Worm (Caenorhabditis elegans) whole organism, L3 larva: ENCODE results near the gene srr-9.

Experiments used
- R02D3.7 ChIP-seq: fragments of 150-350 bp; optimal IDR thresholded peaks from 2 replicates; lab custom pipeline; 2014; ENCODE audit warnings: missing biosample characterization, missing genetic modification characterization
- aly-2 ChIP-seq: fragments of 150-350 bp; optimal IDR thresholded peaks from 2 replicates; lab custom pipeline; 2014; ENCODE audit warnings: missing biosample characterization, missing genetic modification characterization
- ama-1 ChIP-seq: fragments of 150-350 bp; optimal IDR thresholded peaks from 2 replicates; lab custom pipeline; 2018
- ceh-28 ChIP-seq: fragments of 150-350 bp; optimal IDR thresholded peaks from 2 replicates; lab custom pipeline; 2014; ENCODE audit warnings: missing biosample characterization, missing genetic modification reagents, missing genetic modification characterization
- ceh-82 ChIP-seq: fragments of 150-350 bp; optimal IDR thresholded peaks from 2 replicates; lab custom pipeline; 2014; ENCODE audit warnings: missing biosample characterization, missing genetic modification characterization
- ceh-9 ChIP-seq: sonication (generic microtip); optimal IDR thresholded peaks from 2 replicates; lab custom pipeline; 2018; ENCODE audit warnings: missing biosample characterization, missing genetic modification characterization
- daf-12 ChIP-seq: fragments of 150-350 bp; optimal IDR thresholded peaks from 2 replicates; lab custom pipeline; 2014; ENCODE audit warnings: missing biosample characterization, missing genetic modification reagents, missing genetic modification characterization
- egl-5 ChIP-seq: fragments of 150-350 bp; optimal IDR thresholded peaks from 2 replicates; lab custom pipeline; 2017; ENCODE audit warnings: missing biosample characterization, missing genetic modification reagents, missing genetic modification characterization, inconsistent platforms
- elt-1 ChIP-seq: fragments of 150-350 bp; optimal IDR thresholded peaks from 2 replicates; lab custom pipeline; 2014; ENCODE audit warnings: missing biosample characterization, missing genetic modification characterization
- elt-2 ChIP-seq: sonication (generic microtip); optimal IDR thresholded peaks from 2 replicates; lab custom pipeline; 2016; ENCODE audit warnings: missing genetic modification reagents, mild to moderate bottlenecking, missing genetic modification characterization, missing compliant biosample characterization
- eor-1 ChIP-seq, 2 experiments: fragments of 150-350 bp; optimal IDR thresholded peaks; 2 replicates each; lab custom pipeline; 2014 to 2018; ENCODE audit warnings: missing biosample characterization in 2 of 2, missing genetic modification characterization in 2 of 2
- fkh-10 ChIP-seq: sonication (generic microtip); optimal IDR thresholded peaks from 2 replicates; lab custom pipeline; 2017; ENCODE audit warnings: missing biosample characterization, missing genetic modification reagents, missing genetic modification characterization
- fkh-2 ChIP-seq: fragments of 150-350 bp; optimal IDR thresholded peaks from 2 replicates; lab custom pipeline; 2014; ENCODE audit warnings: missing biosample characterization, missing genetic modification reagents, missing genetic modification characterization
- hmg-11 ChIP-seq: sonication (generic microtip); optimal IDR thresholded peaks from 2 replicates; lab custom pipeline; 2016; ENCODE audit warnings: missing genetic modification characterization, missing compliant biosample characterization
- lin-15B ChIP-seq: fragments of 150-350 bp; optimal IDR thresholded peaks from 2 replicates; lab custom pipeline; 2014; ENCODE audit warnings: missing biosample characterization, missing genetic modification characterization
- lin-39 ChIP-seq: fragments of 150-350 bp; optimal IDR thresholded peaks from 2 replicates; lab custom pipeline; 2018; ENCODE audit warnings: missing biosample characterization, missing genetic modification reagents, missing genetic modification characterization
- lsy-12 ChIP-seq: sonication (generic microtip); optimal IDR thresholded peaks from 2 replicates; lab custom pipeline; 2016; ENCODE audit warnings: mild to moderate bottlenecking, missing genetic modification characterization, missing compliant biosample characterization
- mdl-1 ChIP-seq: fragments of 150-350 bp; optimal IDR thresholded peaks from 2 replicates; lab custom pipeline; 2014; ENCODE audit warnings: missing biosample characterization, missing genetic modification characterization
- mml-1 ChIP-seq: fragments of 150-350 bp; sonication (generic microtip); optimal IDR thresholded peaks from 3 replicates; lab custom pipeline; 2014; ENCODE audit warnings: missing biosample characterization, missing genetic modification characterization
- nfya-1 ChIP-seq: sonication (generic microtip); optimal IDR thresholded peaks from 2 replicates; lab custom pipeline; 2017; ENCODE audit warnings: missing genetic modification characterization, mild to moderate bottlenecking, missing compliant biosample characterization, antibody characterized with exemption, moderate library complexity; ENCODE audit not compliant: insufficient read depth
- nhr-12 ChIP-seq: fragments of 150-350 bp; optimal IDR thresholded peaks from 2 replicates; lab custom pipeline; 2014; ENCODE audit warnings: missing biosample characterization, missing genetic modification characterization
- nhr-23 ChIP-seq: fragments of 150-350 bp; optimal IDR thresholded peaks from 2 replicates; lab custom pipeline; 2014; ENCODE audit warnings: missing biosample characterization, missing genetic modification reagents, missing genetic modification characterization
- nhr-237 ChIP-seq: fragments of 150-350 bp; optimal IDR thresholded peaks from 2 replicates; lab custom pipeline; 2014; ENCODE audit warnings: missing biosample characterization, missing genetic modification characterization
- nhr-25 ChIP-seq: sonication (generic microtip); optimal IDR thresholded peaks from 2 replicates; lab custom pipeline; 2017; ENCODE audit warnings: missing biosample characterization, missing genetic modification characterization
- nhr-28 ChIP-seq: fragments of 150-350 bp; optimal IDR thresholded peaks from 2 replicates; lab custom pipeline; 2014; ENCODE audit warnings: missing biosample characterization, missing genetic modification characterization
- nhr-43 ChIP-seq: sonication (generic microtip); optimal IDR thresholded peaks from 2 replicates; lab custom pipeline; 2016; ENCODE audit warnings: mild to moderate bottlenecking, missing genetic modification characterization, missing compliant biosample characterization; ENCODE audit not compliant: poor library complexity, severe bottlenecking
- nhr-76 ChIP-seq: fragments of 150-350 bp; sonication (generic microtip); optimal IDR thresholded peaks from 5 replicates; lab custom pipeline; 2014; ENCODE audit warnings: missing biosample characterization, missing genetic modification characterization
- nhr-77 ChIP-seq: fragments of 150-350 bp; optimal IDR thresholded peaks from 2 replicates; lab custom pipeline; 2014; ENCODE audit warnings: missing biosample characterization, missing genetic modification characterization
- pha-4 ChIP-seq: fragments of 150-350 bp; optimal IDR thresholded peaks from 2 replicates; lab custom pipeline; 2014; ENCODE audit warnings: missing biosample characterization, missing genetic modification reagents, missing genetic modification characterization
- pqm-1 ChIP-seq: fragments of 150-350 bp; optimal IDR thresholded peaks from 2 replicates; lab custom pipeline; 2017; ENCODE audit warnings: missing biosample characterization, missing genetic modification characterization, inconsistent platforms
- snpc-4 ChIP-seq: fragments of 150-350 bp; optimal IDR thresholded peaks from 2 replicates; lab custom pipeline; 2014; ENCODE audit warnings: missing biosample characterization, missing genetic modification characterization
- unc-39 ChIP-seq: sonication (generic microtip); optimal IDR thresholded peaks from 4 replicates; lab custom pipeline; 2017; ENCODE audit warnings: missing biosample characterization, missing genetic modification characterization
- unc-62 ChIP-seq: fragments of 150-350 bp; sonication (generic microtip); optimal IDR thresholded peaks from 4 replicates; lab custom pipeline; 2014; ENCODE audit warnings: missing biosample characterization, missing genetic modification reagents, missing genetic modification characterization

The srr-9 gene

ce11 chrV:7755991-7756390, 18.2 kb downstream of the srr-9 start:
- TF ChIP-seq mml-1 (tag; lab: Kevin White, UChicago) (no peak), hmg-11 (tag; lab: Kevin White, UChicago) (no peak), elt-2 (tag; lab: Kevin White, UChicago) (peak; percentile 43), pqm-1 (tag; lab: Kevin White, UChicago) (peak; percentile 31)

DNA sequence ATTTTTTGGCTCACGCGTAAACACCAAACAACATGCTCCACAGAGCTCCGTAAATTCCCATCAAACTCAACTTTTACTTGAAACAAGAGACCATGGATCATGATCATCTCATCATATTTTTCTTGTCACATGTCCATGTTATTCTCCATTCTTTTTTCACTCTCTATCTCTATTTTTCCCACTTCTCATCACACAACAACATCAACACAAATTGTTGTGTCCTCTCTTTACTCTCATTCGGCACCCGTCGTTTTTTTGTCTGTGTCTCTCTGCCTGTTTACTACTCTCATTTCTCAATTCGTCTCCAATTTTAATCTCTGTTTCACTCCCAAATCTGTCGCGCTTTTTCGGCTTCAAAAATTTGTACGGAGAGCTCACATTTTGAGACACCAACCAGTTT, 21.5 kb downstream of the srr-9 start:
- peak; percentile 31 for TF ChIP-seq nhr-23 (tag; lab: Kevin White, UChicago)
- no peak for TF ChIP-seq lsy-12 (tag; lab: Kevin White, UChicago)
- peak; percentile 73 for TF ChIP-seq mdl-1 (tag; lab: Kevin White, UChicago)
- TF ChIP-seq lin-15B (tag; lab: Kevin White, UChicago) = peak; percentile 23
- TF ChIP-seq nhr-77 (tag; lab: Kevin White, UChicago) = no peak
- TF ChIP-seq lin-39 (tag; lab: Kevin White, UChicago) = peak; percentile 46
- peak; percentile 79 for TF ChIP-seq egl-5 (tag; lab: Kevin White, UChicago)
- TF ChIP-seq daf-12 = no peak
- TF ChIP-seq nhr-237 (tag; lab: Kevin White, UChicago) = no peak
- TF ChIP-seq hmg-11 (tag; lab: Kevin White, UChicago) = peak; percentile 42
- peak; percentile 30 for TF ChIP-seq elt-1
- no peak for TF ChIP-seq pqm-1 (tag; lab: Kevin White, UChicago)
- peak; percentile 46 for TF ChIP-seq snpc-4 (tag; lab: Kevin White, UChicago)
- TF ChIP-seq nhr-12 (tag; lab: Kevin White, UChicago) = no peak
- peak; percentile 57 for TF ChIP-seq nfya-1
- TF ChIP-seq aly-2 = no peak
- no peak for TF ChIP-seq elt-2 (tag; lab: Kevin White, UChicago)
- peak; percentile 67 for TF ChIP-seq unc-62 (GFP tag; lab: Kevin White, UChicago)
- TF ChIP-seq nhr-76 = no peak
- TF ChIP-seq pha-4 (tag; lab: Kevin White, UChicago) = peak; percentile 61
- TF ChIP-seq unc-39 (tag; lab: Kevin White, UChicago) = no peak
- no peak for TF ChIP-seq ceh-28 (tag; lab: Kevin White, UChicago)
- peak; percentile 38 for TF ChIP-seq fkh-10 (GFP tag; lab: Kevin White, UChicago)

DNA sequence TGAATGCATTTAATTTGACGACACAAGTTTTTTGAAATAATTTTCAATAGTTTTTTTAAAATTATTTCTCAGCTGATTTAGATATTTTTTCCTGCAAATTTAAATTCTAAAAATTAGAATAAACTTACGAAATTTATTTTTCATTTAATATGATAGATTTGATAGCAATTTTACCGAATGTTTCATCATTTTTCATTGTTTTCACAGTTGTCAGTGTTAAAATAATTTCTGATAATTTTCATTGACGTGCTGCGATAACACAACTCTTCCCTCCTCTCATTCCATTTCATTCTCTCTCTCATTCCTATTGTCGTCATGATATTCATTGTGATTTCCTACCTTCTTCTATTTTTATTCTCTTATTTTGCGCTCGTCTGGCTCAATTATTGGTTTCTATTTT, 22.4 kb downstream of the srr-9 start, which contains the start of gene hint-3:
Gene hint-3, plus strand, starts transcription at position 301 of the 400 bp plus-strand sequence.
- TF ChIP-seq nhr-23 (tag; lab: Kevin White, UChicago) (no peak), elt-2 (tag; lab: Kevin White, UChicago) (peak; percentile 36)
- TF ChIP-seq, all 47 proteins: peak for 1

ce11 chrV:7761906-7762305, 24.1 kb downstream of the srr-9 start:
- TF ChIP-seq eor-1 (tag; optimal IDR thresholded peaks at IDR 0.05; lab: Kevin White, UChicago) = no peak
- peak; percentile 83 for TF ChIP-seq nfya-1

- TF ChIP-seq R02D3.7 (tag; lab: Kevin White, UChicago) (no peak), ceh-9 (tag; lab: Kevin White, UChicago) (no peak), nhr-76 (no peak), nhr-77 (tag; lab: Kevin White, UChicago) (no peak), unc-39 (tag; lab: Kevin White, UChicago) (no peak), ama-1 (lab: Kevin White, UChicago) (no peak), nhr-28 (tag; lab: Kevin White, UChicago) (no peak), ceh-82 (tag; lab: Kevin White, UChicago) (no peak), daf-12 (no peak), nhr-237 (tag; lab: Kevin White, UChicago) (no peak)
- TF ChIP-seq, all 47 proteins: peak for 0
Measured at ce11 chrV:7770961-7771360, 33.2 kb downstream of the srr-9 start, which contains the start of gene frpr-3. frpr-3 (plus strand) TSS chrV:7771261.

DNA sequence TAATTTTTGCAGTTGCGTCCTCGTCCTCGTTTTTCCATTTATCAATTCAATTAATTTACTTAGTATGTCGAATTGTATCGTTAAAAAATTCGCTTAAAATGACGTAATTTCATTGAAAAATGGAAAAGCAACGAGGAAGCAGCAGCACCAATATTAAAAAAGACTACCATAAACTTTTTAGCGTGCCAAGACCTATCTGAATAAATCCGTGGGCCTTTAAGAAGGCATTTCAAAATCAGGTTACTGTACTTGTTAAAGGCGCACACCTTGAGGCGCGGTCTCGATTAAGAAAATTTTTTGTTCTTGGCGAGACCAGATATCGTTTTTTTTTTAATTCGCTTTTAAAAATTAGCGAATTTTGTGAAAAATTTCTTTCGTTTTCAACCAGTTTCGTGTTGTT, 35.8 kb downstream of the srr-9 start:
- TF ChIP-seq nhr-43 = no peak
- TF ChIP-seq snpc-4 (tag; lab: Kevin White, UChicago) = no peak
- no peak for TF ChIP-seq nhr-25 (tag; lab: Kevin White, UChicago)
- no peak for TF ChIP-seq mml-1 (tag; lab: Kevin White, UChicago)
- no peak for TF ChIP-seq fkh-2 (tag; lab: Kevin White, UChicago)
- no peak for TF ChIP-seq mdl-1 (tag; lab: Kevin White, UChicago)
- TF ChIP-seq R02D3.7 (tag; lab: Kevin White, UChicago) = no peak
